Worm (Caenorhabditis elegans): ENCODE data around the gene ttr-25.
A peak's percentile ranks its signal among the peaks of the same experiment; 100 is the strongest.

Gene ttr-25

ce11 chrV:18556488-18556887 lies at the start of gene ttr-25, which contains the start of gene ttr-24:
Gene ttr-25, plus strand, starts transcription at chrV:18556714.
Gene ttr-24, minus strand, starts transcription at chrV:18556643.
- TF ChIP-seq klf-2 (GFP tag; conservative IDR thresholded peaks at IDR 0.05), result no peak
- TF ChIP-seq med-1 (GFP tag; optimal IDR thresholded peaks at IDR 0.05; ENCODE audit: insufficient read depth), result no peak
- no peak for TF ChIP-seq ref-1 (GFP tag; conservative IDR thresholded peaks at IDR 0.05)
- TF ChIP-seq T22C8.4 (GFP tag; IDR thresholded peaks at IDR 0.05), result no peak
- TF ChIP-seq flt-1 (GFP tag; IDR thresholded peaks at IDR 0.05), result no peak
- no peak for TF ChIP-seq ztf-23 (GFP tag; IDR thresholded peaks at IDR 0.05)
- TF ChIP-seq tab-1 (GFP tag; IDR thresholded peaks at IDR 0.05), result no peak
- no peak for TF ChIP-seq cog-1 (tag; optimal IDR thresholded peaks at IDR 0.05)
- no peak for TF ChIP-seq ztf-29 (GFP tag; IDR thresholded peaks at IDR 0.05)

ce11 chrV:18506772-18507171 lies 49.7 kb upstream of the ttr-25 start:
- TF ChIP-seq ztf-23 (GFP tag; IDR thresholded peaks at IDR 0.05) (no peak), flt-1 (GFP tag; IDR thresholded peaks at IDR 0.05) (no peak), ztf-29 (GFP tag; IDR thresholded peaks at IDR 0.05) (no peak), med-1 (GFP tag; optimal IDR thresholded peaks at IDR 0.05; ENCODE audit: insufficient read depth) (no peak), cog-1 (tag; optimal IDR thresholded peaks at IDR 0.05) (no peak), ref-1 (GFP tag; conservative IDR thresholded peaks at IDR 0.05) (no peak), tab-1 (GFP tag; IDR thresholded peaks at IDR 0.05) (no peak), T22C8.4 (GFP tag; IDR thresholded peaks at IDR 0.05) (no peak), klf-2 (GFP tag; conservative IDR thresholded peaks at IDR 0.05) (no peak)

ce11 chrV:18508564-18508963 lies 48.0 kb upstream of the ttr-25 start, which contains the start of gene Y51A2D.1:
Gene Y51A2D.1, plus strand, starts transcription at chrV:18508864.
- TF ChIP-seq klf-2 (GFP tag; conservative IDR thresholded peaks at IDR 0.05) (no peak), ztf-23 (GFP tag; IDR thresholded peaks at IDR 0.05) (no peak), ztf-29 (GFP tag; IDR thresholded peaks at IDR 0.05) (no peak), ref-1 (GFP tag; conservative IDR thresholded peaks at IDR 0.05) (no peak), T22C8.4 (GFP tag; IDR thresholded peaks at IDR 0.05) (no peak), tab-1 (GFP tag; IDR thresholded peaks at IDR 0.05) (no peak), flt-1 (GFP tag; IDR thresholded peaks at IDR 0.05) (no peak), cog-1 (tag; optimal IDR thresholded peaks at IDR 0.05) (no peak), med-1 (GFP tag; optimal IDR thresholded peaks at IDR 0.05; ENCODE audit: insufficient read depth) (no peak)

ce11 chrV:18511847-18512246 lies 44.7 kb upstream of the ttr-25 start:
- TF ChIP-seq tab-1 (GFP tag; IDR thresholded peaks at IDR 0.05), result no peak
- TF ChIP-seq T22C8.4 (GFP tag; IDR thresholded peaks at IDR 0.05), result no peak

- TF ChIP-seq tab-1 (GFP tag; IDR thresholded peaks at IDR 0.05) (no peak), cog-1 (tag; optimal IDR thresholded peaks at IDR 0.05) (no peak), flt-1 (GFP tag; IDR thresholded peaks at IDR 0.05) (no peak), ztf-23 (GFP tag; IDR thresholded peaks at IDR 0.05) (no peak), klf-2 (GFP tag; conservative IDR thresholded peaks at IDR 0.05) (no peak), ref-1 (GFP tag; conservative IDR thresholded peaks at IDR 0.05) (no peak), ztf-29 (GFP tag; IDR thresholded peaks at IDR 0.05) (no peak), T22C8.4 (GFP tag; IDR thresholded peaks at IDR 0.05) (no peak), med-1 (GFP tag; optimal IDR thresholded peaks at IDR 0.05; ENCODE audit: insufficient read depth) (no peak)
Observed at ce11 chrV:18516496-18516895, 40.0 kb upstream of the ttr-25 start, which contains the start of gene hmit-1.1. Gene hmit-1.1, plus strand, starts transcription at chrV:18516789.

- TF ChIP-seq T22C8.4 (GFP tag; IDR thresholded peaks at IDR 0.05), result no peak
Observed at ce11 chrV:18524460-18524859, 32.1 kb upstream of the ttr-25 start, which contains the start of gene hmit-1.2. Gene hmit-1.2, plus strand, starts transcription at chrV:18524760.

ce11 chrV:18533606-18534005 lies 22.9 kb upstream of the ttr-25 start, which contains the start of gene ints-5:
Gene ints-5, plus strand, starts transcription at chrV:18533953.
- TF ChIP-seq ref-1 (GFP tag; conservative IDR thresholded peaks at IDR 0.05) (no peak), cog-1 (tag; optimal IDR thresholded peaks at IDR 0.05) (no peak)

- no peak for TF ChIP-seq flt-1 (GFP tag; IDR thresholded peaks at IDR 0.05)
- no peak for TF ChIP-seq med-1 (GFP tag; optimal IDR thresholded peaks at IDR 0.05; ENCODE audit: insufficient read depth)
- TF ChIP-seq ref-1 (GFP tag; conservative IDR thresholded peaks at IDR 0.05), result no peak
- no peak for TF ChIP-seq ztf-23 (GFP tag; IDR thresholded peaks at IDR 0.05)
- TF ChIP-seq cog-1 (tag; optimal IDR thresholded peaks at IDR 0.05), result no peak
- TF ChIP-seq ztf-29 (GFP tag; IDR thresholded peaks at IDR 0.05), result no peak
- no peak for TF ChIP-seq tab-1 (GFP tag; IDR thresholded peaks at IDR 0.05)
- TF ChIP-seq T22C8.4 (GFP tag; IDR thresholded peaks at IDR 0.05), result no peak
- TF ChIP-seq klf-2 (GFP tag; conservative IDR thresholded peaks at IDR 0.05), result no peak
Observed at ce11 chrV:18536015-18536414, 20.5 kb upstream of the ttr-25 start.

ce11 chrV:18546715-18547114 lies 9.8 kb upstream of the ttr-25 start:
- peak; percentile 95 for TF ChIP-seq T22C8.4 (GFP tag; IDR thresholded peaks at IDR 0.05)

- no peak for TF ChIP-seq ztf-29 (GFP tag; IDR thresholded peaks at IDR 0.05)
- TF ChIP-seq flt-1 (GFP tag; IDR thresholded peaks at IDR 0.05), result no peak
- no peak for TF ChIP-seq ref-1 (GFP tag; conservative IDR thresholded peaks at IDR 0.05)
- TF ChIP-seq ztf-23 (GFP tag; IDR thresholded peaks at IDR 0.05), result no peak
- TF ChIP-seq T22C8.4 (GFP tag; IDR thresholded peaks at IDR 0.05), result no peak
- no peak for TF ChIP-seq klf-2 (GFP tag; conservative IDR thresholded peaks at IDR 0.05)
- no peak for TF ChIP-seq cog-1 (tag; optimal IDR thresholded peaks at IDR 0.05)
- no peak for TF ChIP-seq med-1 (GFP tag; optimal IDR thresholded peaks at IDR 0.05; ENCODE audit: insufficient read depth)
- no peak for TF ChIP-seq tab-1 (GFP tag; IDR thresholded peaks at IDR 0.05)
Observed at ce11 chrV:18553750-18554149, 2.8 kb upstream of the ttr-25 start, which contains the start of gene Y51A2D.8. Gene Y51A2D.8, minus strand, starts transcription at chrV:18553850.

- TF ChIP-seq ztf-23 (GFP tag; IDR thresholded peaks at IDR 0.05) (no peak), med-1 (GFP tag; optimal IDR thresholded peaks at IDR 0.05; ENCODE audit: insufficient read depth) (no peak), cog-1 (tag; optimal IDR thresholded peaks at IDR 0.05) (no peak), klf-2 (GFP tag; conservative IDR thresholded peaks at IDR 0.05) (no peak), flt-1 (GFP tag; IDR thresholded peaks at IDR 0.05) (no peak), ztf-29 (GFP tag; IDR thresholded peaks at IDR 0.05) (no peak), T22C8.4 (GFP tag; IDR thresholded peaks at IDR 0.05) (no peak)
Observed at ce11 chrV:18560188-18560587, 3.7 kb downstream of the ttr-25 start, which contains the start of gene ttr-26. Gene ttr-26, minus strand, starts transcription at chrV:18560288.
